Worm (Caenorhabditis elegans): ENCODE results near the gene cnnm-1.

The cnnm-1 gene

DNA sequence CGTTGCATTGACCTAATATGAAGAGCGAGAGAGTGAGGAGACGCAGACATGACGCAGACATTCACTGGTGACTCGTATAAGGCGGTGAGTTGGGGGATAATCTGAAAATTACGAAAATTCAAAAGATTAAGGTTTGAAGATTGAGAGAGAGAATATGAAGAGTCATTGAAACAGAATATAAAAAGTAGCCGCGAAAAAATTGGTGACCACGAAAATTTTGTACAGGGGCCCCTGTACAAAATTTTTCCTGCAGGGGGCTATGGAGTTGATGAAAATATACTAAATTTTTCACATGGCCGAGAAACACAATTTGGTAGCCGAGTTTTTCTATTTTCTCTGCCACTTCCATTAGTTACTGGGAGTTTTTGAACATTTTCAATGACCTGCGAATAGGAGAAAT is at the start of gene cnnm-1:
Gene cnnm-1, minus strand, starts transcription at position 101 of the 400 bp plus-strand sequence.
- TF ChIP-seq unc-62 (GFP tag; optimal IDR thresholded peaks at IDR 0.05), result no peak

- no peak for TF ChIP-seq unc-62 (GFP tag; optimal IDR thresholded peaks at IDR 0.05)
Observed at ce11 chrIV:17255001-17255400, 48.4 kb upstream of the cnnm-1 start, which contains the start of gene gtf-2E1. Gene gtf-2E1 (plus strand): TSS chrIV:17255301.

- TF ChIP-seq unc-62 (GFP tag; optimal IDR thresholded peaks at IDR 0.05), result no peak
Observed at ce11 chrIV:17253435-17253834, 46.8 kb upstream of the cnnm-1 start.

DNA sequence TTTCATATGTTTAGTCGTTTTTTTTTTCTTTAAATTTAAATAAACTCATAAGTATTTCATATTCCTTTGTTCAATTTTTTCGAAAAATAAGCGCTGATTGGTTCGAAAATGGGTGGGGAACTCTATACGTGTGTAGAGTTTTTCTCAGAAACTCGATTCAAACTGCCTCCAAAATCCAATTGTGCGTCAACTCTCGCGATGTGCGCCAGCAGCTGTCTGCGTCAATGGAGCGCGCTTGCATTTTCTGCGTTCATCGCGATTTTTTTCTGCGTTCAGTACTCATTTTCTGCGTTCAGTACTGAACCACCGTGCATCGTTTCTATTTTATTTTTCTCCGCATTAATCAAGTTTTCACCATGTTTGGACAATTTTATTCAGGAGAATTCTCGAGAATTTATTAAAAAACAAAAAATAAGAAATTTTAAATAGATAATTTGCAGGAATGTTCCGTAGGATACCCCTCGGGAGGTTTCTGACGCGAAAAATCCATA is 43.1 kb upstream of the cnnm-1 start, which contains the start of gene eelo-2:
Gene eelo-2, plus strand, starts transcription at position 441 of the 491 bp plus-strand sequence.
- no peak for TF ChIP-seq unc-62 (GFP tag; optimal IDR thresholded peaks at IDR 0.05)

ce11 chrIV:17248538-17248937 is 41.9 kb upstream of the cnnm-1 start:
- TF ChIP-seq unc-62 (GFP tag; optimal IDR thresholded peaks at IDR 0.05), result no peak

- TF ChIP-seq unc-62 (GFP tag; optimal IDR thresholded peaks at IDR 0.05), result no peak
Observed at ce11 chrIV:17247184-17247583, 40.5 kb upstream of the cnnm-1 start.

DNA sequence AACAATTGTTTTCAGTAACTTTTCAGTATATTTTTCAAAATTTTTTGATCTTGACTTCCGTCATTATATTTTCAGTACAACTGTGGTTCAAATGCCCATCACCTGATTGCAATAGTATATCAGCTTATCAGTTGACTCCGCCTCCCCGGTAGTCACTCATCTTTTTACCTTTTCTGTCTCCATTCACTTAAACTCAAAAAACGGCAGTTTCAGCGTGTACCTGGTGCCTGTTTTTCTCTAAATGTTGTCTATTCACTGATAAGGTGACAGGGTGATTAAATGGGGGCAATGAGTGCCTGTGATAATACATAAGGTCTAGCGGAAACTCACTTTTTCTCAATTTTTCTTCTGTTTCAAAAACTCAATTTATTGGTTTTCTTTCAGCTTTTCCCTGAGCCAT is 38.6 kb upstream of the cnnm-1 start, which contains the start of gene ZK550.2:
Gene ZK550.2, plus strand, starts transcription at position 385 of the 400 bp plus-strand sequence.
- no peak for TF ChIP-seq unc-62 (GFP tag; optimal IDR thresholded peaks at IDR 0.05)

ce11 chrIV:17238951-17239350 is 32.3 kb upstream of the cnnm-1 start:
- TF ChIP-seq unc-62 (GFP tag; optimal IDR thresholded peaks at IDR 0.05), result no peak

- TF ChIP-seq unc-62 (GFP tag; optimal IDR thresholded peaks at IDR 0.05), result no peak
Observed at ce11 chrIV:17237029-17237428, 30.4 kb upstream of the cnnm-1 start.

DNA sequence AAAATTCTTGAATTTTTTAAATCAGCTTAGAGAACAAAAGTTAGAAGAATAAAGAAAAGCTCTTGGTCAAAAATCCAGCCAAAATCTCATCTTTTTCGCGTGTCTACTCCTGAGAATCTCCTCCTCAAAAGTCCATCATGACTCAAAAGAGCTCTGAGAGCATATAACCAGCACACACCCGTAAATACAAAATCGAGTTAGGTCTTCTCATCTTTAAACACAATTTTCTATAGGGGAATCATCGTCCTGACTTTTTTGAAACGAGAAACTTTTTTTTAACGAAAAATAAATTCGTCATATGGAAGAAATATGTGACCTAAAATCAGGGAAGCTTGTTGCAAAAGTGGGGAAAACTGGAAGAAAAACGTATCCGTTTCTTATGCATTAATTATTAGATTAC is 26.8 kb upstream of the cnnm-1 start:
- TF ChIP-seq unc-62 (GFP tag; optimal IDR thresholded peaks at IDR 0.05), result no peak

ce11 chrIV:17232899-17233298 is 26.3 kb upstream of the cnnm-1 start:
- TF ChIP-seq unc-62 (GFP tag; optimal IDR thresholded peaks at IDR 0.05), result no peak

DNA sequence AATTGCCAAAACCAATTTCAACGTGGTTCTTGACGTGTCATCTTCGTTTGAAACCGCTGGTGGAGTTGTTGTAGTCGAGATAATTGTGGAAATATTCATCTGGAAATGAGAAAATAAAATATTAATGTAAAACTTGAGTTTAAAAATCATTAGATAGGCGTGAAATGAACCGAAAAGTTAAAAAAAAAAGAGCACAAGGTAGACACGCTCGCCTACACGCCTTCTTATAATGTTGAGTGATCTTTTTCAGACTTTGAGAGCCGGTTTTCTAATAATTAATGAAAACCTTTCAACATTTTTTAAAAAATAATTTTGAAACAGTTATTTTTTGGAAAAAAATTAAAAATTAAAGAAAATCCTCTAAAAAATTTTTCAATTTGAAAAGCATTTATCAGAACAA is 24.3 kb upstream of the cnnm-1 start, which contains the start of gene npr-32:
Gene npr-32, minus strand, starts transcription at position 101 of the 400 bp plus-strand sequence.
- no peak for TF ChIP-seq unc-62 (GFP tag; optimal IDR thresholded peaks at IDR 0.05)

DNA sequence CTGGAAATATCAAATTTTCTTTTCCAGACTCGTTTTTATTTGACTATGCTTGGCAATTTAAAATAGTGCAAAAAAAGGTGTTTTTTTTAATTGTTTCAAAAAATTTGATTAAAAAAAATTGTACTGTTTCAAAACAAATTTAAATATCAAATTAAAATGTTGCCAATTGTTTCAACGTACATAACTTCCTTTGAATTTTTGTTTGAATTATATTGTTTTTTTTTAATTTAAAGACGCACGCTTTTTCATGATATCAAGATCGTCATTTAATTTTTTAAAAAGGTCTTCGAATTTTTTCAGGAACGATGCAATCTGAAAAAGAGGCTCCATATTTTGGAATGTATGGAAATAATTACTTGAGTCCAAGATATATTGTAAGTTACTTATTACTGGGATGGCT is 16.8 kb upstream of the cnnm-1 start, which contains the start of gene Y116A8B.4:
Gene Y116A8B.4, plus strand, starts transcription at position 301 of the 400 bp plus-strand sequence.
- TF ChIP-seq unc-62 (GFP tag; optimal IDR thresholded peaks at IDR 0.05), result no peak

- TF ChIP-seq unc-62 (GFP tag; optimal IDR thresholded peaks at IDR 0.05), result no peak
Observed at ce11 chrIV:17216048-17216447, 9.4 kb upstream of the cnnm-1 start, which contains the start of gene Y116A8B.1. Gene Y116A8B.1 (plus strand): TSS chrIV:17216348.

DNA sequence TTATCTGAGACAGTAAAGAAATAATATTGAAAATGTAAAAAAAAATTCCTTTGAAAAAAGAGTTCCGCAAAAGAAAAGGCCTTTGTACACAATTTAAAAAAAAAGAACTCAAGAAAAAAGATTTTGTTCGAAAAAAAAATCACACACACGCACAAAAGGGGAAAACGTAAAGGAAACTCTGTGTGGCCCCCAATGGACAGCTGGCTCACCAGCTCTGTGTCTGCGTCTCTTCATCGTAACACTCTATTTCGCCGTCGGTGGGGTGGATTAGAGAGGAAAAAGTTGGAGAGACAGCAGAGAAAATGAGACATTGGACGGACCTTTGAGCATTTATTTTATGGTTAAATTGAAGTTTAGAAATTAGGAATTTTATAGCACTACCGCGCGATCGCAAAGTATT is 8.4 kb upstream of the cnnm-1 start:
- no peak for TF ChIP-seq unc-62 (GFP tag; optimal IDR thresholded peaks at IDR 0.05)

- no peak for TF ChIP-seq unc-62 (GFP tag; optimal IDR thresholded peaks at IDR 0.05)
Observed at ce11 chrIV:17210754-17211153, 4.1 kb upstream of the cnnm-1 start.

DNA sequence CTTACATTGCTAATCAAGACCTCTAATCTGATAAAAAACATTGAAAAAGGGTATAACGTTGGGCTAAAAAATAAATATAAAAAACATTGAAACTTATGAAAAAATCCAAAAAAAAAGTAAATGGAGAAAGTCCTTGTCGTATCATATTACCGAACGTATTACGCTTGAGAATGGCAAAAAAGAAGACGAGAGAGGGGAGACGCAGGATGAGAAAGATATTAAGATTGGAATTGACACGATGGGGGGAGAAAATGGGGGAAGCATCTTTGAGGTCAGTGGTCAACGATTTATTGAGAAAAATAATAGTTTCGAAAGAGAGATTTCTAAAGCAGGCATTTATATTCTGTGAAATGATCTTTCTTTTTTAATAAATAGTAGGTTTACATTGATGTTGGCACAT is 2.7 kb upstream of the cnnm-1 start:
- no peak for TF ChIP-seq unc-62 (GFP tag; optimal IDR thresholded peaks at IDR 0.05)

DNA sequence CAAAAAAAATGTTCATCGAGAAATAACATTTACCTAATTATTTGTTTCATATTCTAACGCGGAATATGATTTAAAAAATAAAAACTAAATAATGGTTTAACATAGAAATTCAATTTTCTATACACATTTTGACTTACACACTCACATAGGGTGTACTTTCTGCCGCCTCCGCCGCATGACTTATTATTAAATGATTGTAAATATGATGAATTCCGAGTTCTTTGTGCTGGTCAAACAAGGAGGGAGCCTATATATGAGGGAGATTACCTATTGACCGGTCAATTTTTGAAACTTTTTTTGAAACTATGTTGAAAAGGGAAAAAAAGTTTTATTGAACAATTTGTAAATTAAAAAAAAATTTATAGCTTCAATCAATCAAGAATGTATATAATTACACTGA is 1.2 kb upstream of the cnnm-1 start:
- no peak for TF ChIP-seq unc-62 (GFP tag; optimal IDR thresholded peaks at IDR 0.05)

Data from whole organism, dauer.